Fruit fly (Drosophila melanogaster): ENCODE measurements around the gene CG16713.

The CG16713 gene

DNA sequence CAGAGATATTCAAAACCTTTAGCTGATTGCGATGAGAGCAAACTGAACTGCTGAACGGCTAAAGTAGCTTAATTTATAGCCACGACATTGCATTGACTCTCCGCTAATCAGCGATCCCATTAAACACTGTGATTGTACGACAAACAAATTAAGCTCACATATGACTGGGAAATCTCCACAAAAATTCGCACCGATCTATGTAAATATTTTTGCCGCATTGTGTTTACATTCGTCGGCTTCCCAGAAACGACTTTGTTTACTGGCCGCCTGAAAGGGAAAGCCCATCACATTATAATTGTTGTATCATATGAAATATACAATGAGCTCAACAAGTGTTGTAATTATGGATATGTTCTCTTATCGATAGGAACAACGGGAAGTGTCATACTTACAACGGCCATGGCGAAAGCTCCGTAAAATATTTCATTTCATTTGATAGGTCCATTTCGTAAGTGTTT, at the start of gene CG16713:
TSS of gene CG16713 (minus strand) at position 51 of the 458 bp plus-strand sequence.
- no peak for TF ChIP-seq CG10366 (GFP tag; IDR thresholded peaks at IDR 0.05)
- peak; percentile 25 for TF ChIP-seq sug (tag; optimal IDR thresholded peaks at IDR 0.05)
- TF ChIP-seq Camta (GFP tag; optimal IDR thresholded peaks at IDR 0.05): no peak
- TF ChIP-seq zf30C (GFP tag; optimal IDR thresholded peaks at IDR 0.05): no peak
- no peak for TF ChIP-seq CG12391 (tag; optimal IDR thresholded peaks at IDR 0.05)
- TF ChIP-seq pita (GFP tag; optimal IDR thresholded peaks at IDR 0.05): no peak
- no peak for TF ChIP-seq sob (GFP tag; IDR thresholded peaks at IDR 0.05)
- TF ChIP-seq ttk (GFP tag; IDR thresholded peaks at IDR 0.05): no peak
- TF ChIP-seq CG4404 (GFP tag; IDR thresholded peaks at IDR 0.05): no peak
- TF ChIP-seq dmrt11E (tag; optimal IDR thresholded peaks at IDR 0.05): no peak
- TF ChIP-seq CG34376 (GFP tag; optimal IDR thresholded peaks at IDR 0.05): peak; percentile 31

DNA sequence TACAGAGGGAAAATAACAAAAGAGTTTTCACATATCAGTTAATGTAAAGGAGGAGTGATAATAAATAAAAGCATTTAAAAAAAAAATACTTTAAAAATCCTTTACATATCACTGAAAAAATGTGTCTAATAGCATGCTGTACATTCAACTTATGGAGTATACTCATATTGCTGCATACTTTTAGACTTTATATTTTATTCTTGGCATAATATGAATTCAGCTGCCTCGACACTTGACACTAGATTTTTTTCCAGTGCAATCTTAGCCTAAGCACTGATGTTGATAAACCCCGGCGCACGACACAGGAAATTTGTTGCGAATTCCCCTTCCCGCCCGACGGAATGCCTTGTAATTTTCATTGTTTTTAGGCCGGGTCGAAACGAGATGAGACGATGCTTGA, 45.2 kb upstream of the CG16713 start:
- TF ChIP-seq CG7271 (tag; optimal IDR thresholded peaks at IDR 0.05): no peak
- TF ChIP-seq CG13123 (GFP tag; optimal IDR thresholded peaks at IDR 0.05): no peak
- no peak for TF ChIP-seq wek (GFP tag; optimal IDR thresholded peaks at IDR 0.05)
- TF ChIP-seq HHEX (GFP tag; optimal IDR thresholded peaks at IDR 0.05): peak; percentile 6
- no peak for TF ChIP-seq Antp (GFP tag; optimal IDR thresholded peaks at IDR 0.05)
- peak; percentile 39 for TF ChIP-seq Fer1 (GFP tag; optimal IDR thresholded peaks at IDR 0.05)
- no peak for TF ChIP-seq Gsc (GFP tag; IDR thresholded peaks at IDR 0.05)
- TF ChIP-seq aop (GFP tag; IDR thresholded peaks at IDR 0.05): no peak
- peak; percentile 12 for TF ChIP-seq Fer3 (tag; optimal IDR thresholded peaks at IDR 0.05)
- TF ChIP-seq CG3281 (GFP tag; optimal IDR thresholded peaks at IDR 0.05): peak; percentile 31
- TF ChIP-seq odd (GFP tag; optimal IDR thresholded peaks at IDR 0.05): no peak
- TF ChIP-seq maf-S (GFP tag; optimal IDR thresholded peaks at IDR 0.05): no peak
- TF ChIP-seq CkIIα-i1 (GFP tag; IDR thresholded peaks at IDR 0.05): no peak
- no peak for TF ChIP-seq CG1602 (GFP tag; optimal IDR thresholded peaks at IDR 0.05)
- TF ChIP-seq CG2678 (tag; optimal IDR thresholded peaks at IDR 0.05): peak; percentile 62
- no peak for TF ChIP-seq Doc3 (GFP tag; IDR thresholded peaks at IDR 0.05; ENCODE audit: partially characterized antibody)
- TF ChIP-seq salm (tag; optimal IDR thresholded peaks at IDR 0.05): no peak
- no peak for TF ChIP-seq CG18764 (GFP tag; optimal IDR thresholded peaks at IDR 0.05)
- peak; percentile 50 for TF ChIP-seq CG2120 (GFP tag; optimal IDR thresholded peaks at IDR 0.05)
- no peak for TF ChIP-seq Mes4 (GFP tag; optimal IDR thresholded peaks at IDR 0.05)
- no peak for TF ChIP-seq CG18262 (tag; optimal IDR thresholded peaks at IDR 0.05)
- TF ChIP-seq Six4 (GFP tag; optimal IDR thresholded peaks at IDR 0.05): no peak
- no peak for TF ChIP-seq Deaf1 (tag; optimal IDR thresholded peaks at IDR 0.05)
- no peak for TF ChIP-seq toy (GFP tag; IDR thresholded peaks at IDR 0.05)
- TF ChIP-seq CG7963 (GFP tag; IDR thresholded peaks at IDR 0.05; ENCODE audit: partially characterized antibody): no peak
- no peak for TF ChIP-seq chn (GFP tag; optimal IDR thresholded peaks at IDR 0.05)
- TF ChIP-seq Eip74EF (GFP tag; optimal IDR thresholded peaks at IDR 0.05): no peak
- TF ChIP-seq Med (GFP tag): peak; percentile 75
- no peak for TF ChIP-seq scrt (GFP tag; optimal IDR thresholded peaks at IDR 0.05)
- no peak for TF ChIP-seq eve (GFP tag; optimal IDR thresholded peaks at IDR 0.05)
- TF ChIP-seq CG1792 (GFP tag; optimal IDR thresholded peaks at IDR 0.05): no peak
- no peak for TF ChIP-seq stc (GFP tag; IDR thresholded peaks at IDR 0.05)
- no peak for TF ChIP-seq CG13775 (GFP tag; optimal IDR thresholded peaks at IDR 0.05)
- no peak for TF ChIP-seq CG9797 (GFP tag; optimal IDR thresholded peaks at IDR 0.05)
- TF ChIP-seq CG9215 (GFP tag; IDR thresholded peaks at IDR 0.05): no peak
- TF ChIP-seq CG2875 (GFP tag; optimal IDR thresholded peaks at IDR 0.05): no peak
- no peak for TF ChIP-seq CG7786 (GFP tag; optimal IDR thresholded peaks at IDR 0.05)
- no peak for TF ChIP-seq ERR (GFP tag; optimal IDR thresholded peaks at IDR 0.05)
- TF ChIP-seq Doc2 (GFP tag; IDR thresholded peaks at IDR 0.05): no peak
- TF ChIP-seq CG5245 (GFP tag; optimal IDR thresholded peaks at IDR 0.05): no peak
